Worm (Caenorhabditis elegans) whole organism, L1 larva: ENCODE data around the gene C46F9.5.

Experiments
- C04F5.9 ChIP-seq: sonication (generic microtip); optimal IDR thresholded peaks from 2 replicates; lab custom pipeline; 2016; ENCODE audit warnings: missing genetic modification characterization, missing compliant biosample characterization
- aha-1 ChIP-seq: fragments of 150-350 bp; optimal IDR thresholded peaks from 2 replicates; lab custom pipeline; 2014; ENCODE audit warnings: missing biosample characterization, missing genetic modification characterization
- alr-1 ChIP-seq: fragments of 200-800 bp; sonication (Bioruptor generic); optimal IDR thresholded peaks from 2 replicates; lab custom pipeline; 2018; ENCODE audit warnings: borderline replicate concordance, mild to moderate bottlenecking, missing genetic modification characterization, missing compliant biosample characterization
- aly-2 ChIP-seq: fragments of 150-350 bp; optimal IDR thresholded peaks from 2 replicates; lab custom pipeline; 2014; ENCODE audit warnings: missing biosample characterization, missing genetic modification characterization
- ama-1 ChIP-seq: fragments of 150-350 bp; optimal IDR thresholded peaks from 2 replicates; lab custom pipeline; 2014
- blmp-1 ChIP-seq: fragments of 150-350 bp; optimal IDR thresholded peaks from 2 replicates; lab custom pipeline; 2014; ENCODE audit warnings: missing biosample characterization, missing genetic modification characterization
- ceh-8 ChIP-seq: fragments of 200-800 bp; sonication (Bioruptor generic); optimal IDR thresholded peaks from 2 replicates; lab custom pipeline; 2018; ENCODE audit warnings: mild to moderate bottlenecking, missing genetic modification characterization, moderate library complexity, missing compliant biosample characterization
- ceh-90 ChIP-seq: sonication (generic microtip); optimal IDR thresholded peaks from 2 replicates; lab custom pipeline; 2016; ENCODE audit warnings: missing genetic modification characterization, missing compliant biosample characterization
- dpl-1 ChIP-seq, 3 experiments: fragments of 150-350 bp in 2 of 3; sonication (generic microtip) in 1 of 3; optimal IDR thresholded peaks; 2 replicates each; lab custom pipeline; 2014 to 2017; ENCODE audit warnings: missing biosample characterization in 3 of 3, missing genetic modification characterization in 3 of 3, missing genetic modification reagents in 3 of 3
- efl-3 ChIP-seq: fragments of 200-800 bp; sonication (Bioruptor generic); optimal IDR thresholded peaks from 2 replicates; lab custom pipeline; 2018; ENCODE audit warnings: mild to moderate bottlenecking, missing genetic modification characterization, missing compliant biosample characterization
- elt-2 ChIP-seq: sonication (generic microtip); optimal IDR thresholded peaks from 2 replicates; lab custom pipeline; 2016; ENCODE audit warnings: missing genetic modification characterization, mild to moderate bottlenecking, inconsistent platforms, missing compliant biosample characterization, missing genetic modification reagents
- fkh-10 ChIP-seq: sonication (generic microtip); optimal IDR thresholded peaks from 2 replicates; lab custom pipeline; 2017; ENCODE audit warnings: missing biosample characterization, missing genetic modification reagents, missing genetic modification characterization
- fkh-4 ChIP-seq: sonication (generic microtip); optimal IDR thresholded peaks from 2 replicates; lab custom pipeline; 2016; ENCODE audit warnings: missing compliant biosample characterization, missing genetic modification characterization, borderline replicate concordance
- hlh-17 ChIP-seq: fragments of 200-800 bp; sonication (Bioruptor generic); optimal IDR thresholded peaks from 2 replicates; lab custom pipeline; 2018; ENCODE audit warnings: missing genetic modification characterization, mild to moderate bottlenecking, missing compliant biosample characterization, moderate library complexity, borderline replicate concordance
- hpl-2 ChIP-seq: fragments of 150-350 bp; optimal IDR thresholded peaks from 2 replicates; lab custom pipeline; 2014; ENCODE audit warnings: missing biosample characterization, missing genetic modification reagents, missing genetic modification characterization
- jun-1 ChIP-seq: fragments of 150-350 bp; optimal IDR thresholded peaks from 2 replicates; lab custom pipeline; 2014; ENCODE audit warnings: missing biosample characterization, missing genetic modification reagents, missing genetic modification characterization
- lin-13 ChIP-seq: fragments of 150-350 bp; optimal IDR thresholded peaks from 2 replicates; lab custom pipeline; 2014; ENCODE audit warnings: missing biosample characterization, missing genetic modification reagents, missing genetic modification characterization
- lin-15B ChIP-seq: fragments of 150-350 bp; sonication (generic microtip); optimal IDR thresholded peaks from 3 replicates; lab custom pipeline; 2014; ENCODE audit warnings: missing biosample characterization, missing genetic modification characterization
- lin-35 ChIP-seq, 2 experiments: fragments of 150-350 bp; optimal IDR thresholded peaks; 2 replicates each; lab custom pipeline; 2014; ENCODE audit warnings: missing biosample characterization in 2 of 2, missing genetic modification characterization in 2 of 2, missing genetic modification reagents in 2 of 2
- lsy-2 ChIP-seq, 2 experiments: fragments of 150-350 bp; optimal IDR thresholded peaks; 2 replicates each; lab custom pipeline; 2014; ENCODE audit warnings: missing biosample characterization in 2 of 2, missing genetic modification characterization in 2 of 2
- mab-9 ChIP-seq: fragments of 200-800 bp; sonication (Bioruptor generic); IDR thresholded peaks from 2 replicates; pipeline ENCODE4 v1.3.6; 2022; ENCODE audit warnings: missing genetic modification reagents, missing genetic modification characterization, missing compliant biosample characterization
- mdl-1 ChIP-seq, 2 experiments: fragments of 150-350 bp; optimal IDR thresholded peaks; 2 replicates each; lab custom pipeline; 2014 to 2017; ENCODE audit warnings: missing biosample characterization in 2 of 2, missing genetic modification characterization in 2 of 2, inconsistent platforms in 1 of 2
- mef-2 ChIP-seq: fragments of 150-350 bp; optimal IDR thresholded peaks from 2 replicates; lab custom pipeline; 2014; ENCODE audit warnings: missing biosample characterization, missing genetic modification characterization
- mep-1 ChIP-seq: fragments of 150-350 bp; optimal IDR thresholded peaks from 2 replicates; lab custom pipeline; 2014; ENCODE audit warnings: missing biosample characterization, missing genetic modification characterization
- nhr-11 ChIP-seq: fragments of 150-350 bp; optimal IDR thresholded peaks from 2 replicates; lab custom pipeline; 2014; ENCODE audit warnings: missing biosample characterization, missing genetic modification characterization
- nhr-28 ChIP-seq: fragments of 150-350 bp; optimal IDR thresholded peaks from 2 replicates; lab custom pipeline; 2014; ENCODE audit warnings: missing biosample characterization, missing genetic modification characterization
- nhr-47 ChIP-seq: sonication (generic microtip); optimal IDR thresholded peaks from 2 replicates; lab custom pipeline; 2016; ENCODE audit warnings: mild to moderate bottlenecking, missing genetic modification characterization, moderate library complexity, missing compliant biosample characterization
- nhr-71 ChIP-seq: sonication (generic microtip); optimal IDR thresholded peaks from 2 replicates; lab custom pipeline; 2016; ENCODE audit warnings: mild to moderate bottlenecking, missing genetic modification characterization, moderate library complexity, missing compliant biosample characterization
- nhr-85 ChIP-seq: sonication (generic microtip); peaks from one replicate; lab custom pipeline; 2016; ENCODE audit warnings: missing genetic modification characterization, inconsistent platforms, missing compliant biosample characterization
- pag-3 ChIP-seq: sonication (generic microtip); optimal IDR thresholded peaks from 2 replicates; lab custom pipeline; 2017; ENCODE audit warnings: missing genetic modification characterization, mild to moderate bottlenecking, missing compliant biosample characterization, antibody characterized with exemption, borderline replicate concordance; ENCODE audit not compliant: insufficient read depth
- snu-23 ChIP-seq: sonication (generic microtip); optimal IDR thresholded peaks from 2 replicates; lab custom pipeline; 2016; ENCODE audit warnings: missing genetic modification characterization, missing compliant biosample characterization
- sox-4 ChIP-seq: sonication (generic microtip); optimal IDR thresholded peaks from 2 replicates; lab custom pipeline; 2016; ENCODE audit warnings: missing genetic modification characterization, missing compliant biosample characterization
- unc-130 ChIP-seq: fragments of 150-350 bp; optimal IDR thresholded peaks from 2 replicates; lab custom pipeline; 2017; ENCODE audit warnings: missing biosample characterization, missing genetic modification characterization, inconsistent platforms
- unc-30 ChIP-seq: sonication (generic microtip); optimal IDR thresholded peaks from 2 replicates; lab custom pipeline; 2017; ENCODE audit warnings: missing biosample characterization, missing genetic modification characterization
- unc-62 ChIP-seq: fragments of 150-350 bp; optimal IDR thresholded peaks from 2 replicates; lab custom pipeline; 2014; ENCODE audit warnings: missing biosample characterization, missing genetic modification reagents, missing genetic modification characterization
- unc-86 ChIP-seq: sonication (generic microtip); optimal IDR thresholded peaks from 2 replicates; lab custom pipeline; 2016; ENCODE audit warnings: missing genetic modification characterization, missing compliant biosample characterization
- vab-15 ChIP-seq: sonication (generic microtip); optimal IDR thresholded peaks from 2 replicates; lab custom pipeline; 2017; ENCODE audit warnings: missing genotype, mild to moderate bottlenecking, missing genetic modification characterization, missing compliant biosample characterization
- zip-4 ChIP-seq: fragments of 200-800 bp; sonication (Bioruptor generic); optimal IDR thresholded peaks from 2 replicates; lab custom pipeline; 2018; ENCODE audit warnings: mild to moderate bottlenecking, missing genetic modification characterization, moderate library complexity, missing compliant biosample characterization
- ztf-11 ChIP-seq, 2 experiments: sonication (generic microtip); optimal IDR thresholded peaks; 2 replicates each; lab custom pipeline; 2016 to 2017; ENCODE audit warnings: missing genetic modification characterization in 2 of 2, missing biosample characterization in 1 of 2, missing compliant biosample characterization in 1 of 2

Gene C46F9.5

ce11 chrII:1899934-1900333 lies 4.6 kb downstream of the C46F9.5 start, which contains the start of gene math-24:
Gene math-24, plus strand, starts transcription at chrII:1900234.
- TF ChIP-seq pag-3 (tag; lab: Kevin White, UChicago) (no peak), hlh-17 (GFP tag; lab: Kevin White, UChicago) (no peak), nhr-47 (tag; lab: Kevin White, UChicago) (no peak), lin-13 (no peak), ama-1 (lab: Kevin White, UChicago) (no peak)
- TF ChIP-seq, all 84 proteins: peak for 0

ce11 chrII:1901981-1902380 lies 6.6 kb downstream of the C46F9.5 start, which contains the start of gene math-23:
Gene math-23, plus strand, starts transcription at chrII:1902281.
- TF ChIP-seq efl-3 (GFP tag; lab: Kevin White, UChicago): no peak
- no peak for TF ChIP-seq snu-23 (GFP tag; lab: Kevin White, UChicago)
- no peak for TF ChIP-seq mab-9 (GFP tag; lab: Robert Waterston, UW)

- TF ChIP-seq ceh-90 (tag; lab: Kevin White, UChicago) (no peak), nhr-85 (tag; lab: Kevin White, UChicago) (no peak), blmp-1 (no peak), mef-2 (tag; lab: Kevin White, UChicago) (no peak), jun-1 (tag; lab: Kevin White, UChicago) (no peak), lin-35 (GFP tag; optimal IDR thresholded peaks at IDR 0.05; lab: Kevin White, UChicago) (no peak), lsy-2 (tag; optimal IDR thresholded peaks at IDR 0.05; lab: Kevin White, UChicago) (no peak), elt-2 (tag; lab: Kevin White, UChicago) (no peak), unc-62 (GFP tag; lab: Kevin White, UChicago) (no peak), aha-1 (tag; lab: Kevin White, UChicago) (no peak), mdl-1 (tag; optimal IDR thresholded peaks at IDR 0.05; lab: Kevin White, UChicago) (no peak), unc-130 (tag; lab: Kevin White, UChicago) (no peak), nhr-11 (no peak), C04F5.9 (tag; lab: Kevin White, UChicago) (no peak), zip-4 (GFP tag; lab: Kevin White, UChicago) (no peak)
These were observed 9.7 kb downstream of the C46F9.5 start, which contains the start of gene math-22 for ce11 chrII:1905104-1905503. Gene math-22, plus strand, starts transcription at chrII:1905404.

DNA sequence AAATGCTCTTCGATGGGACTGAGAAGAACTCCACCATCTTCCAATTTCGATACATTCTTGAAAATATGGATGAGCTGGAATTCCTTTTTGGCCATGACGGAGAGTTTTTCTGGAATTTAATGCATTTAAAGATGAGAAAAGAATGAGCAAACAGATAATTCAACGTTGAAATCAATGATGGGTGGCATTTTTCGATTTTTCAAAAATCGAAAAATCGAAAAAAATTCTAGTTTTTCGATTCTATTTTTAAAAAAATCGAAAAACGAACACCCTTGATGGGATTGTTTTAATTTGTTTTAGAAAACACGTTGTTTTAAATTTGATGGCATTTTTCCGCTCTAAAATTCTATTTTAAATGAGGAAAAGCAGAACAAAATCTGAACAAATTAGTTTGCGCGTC lies 17.4 kb downstream of the C46F9.5 start, which contains the start of gene math-31:
Gene math-31 (minus strand): TSS at position 101 of the 400 bp plus-strand sequence.
- TF ChIP-seq mab-9 (GFP tag; lab: Robert Waterston, UW) (no peak), lin-35 (GFP tag; optimal IDR thresholded peaks at IDR 0.05; lab: Kevin White, UChicago) (no peak), efl-3 (GFP tag; lab: Kevin White, UChicago) (no peak), lin-15B (tag; lab: Kevin White, UChicago) (no peak), pag-3 (tag; lab: Kevin White, UChicago) (no peak), nhr-71 (tag; lab: Kevin White, UChicago) (no peak), aly-2 (no peak), ztf-11 (tag; optimal IDR thresholded peaks at IDR 0.05; lab: Kevin White, UChicago) (no peak), mep-1 (tag; lab: Kevin White, UChicago) (no peak), nhr-28 (tag; lab: Kevin White, UChicago) (no peak), blmp-1 (no peak), zip-4 (GFP tag; lab: Kevin White, UChicago) (no peak), dpl-1 (GFP tag; optimal IDR thresholded peaks at IDR 0.05; lab: Kevin White, UChicago) (no peak), alr-1 (tag; lab: Kevin White, UChicago) (no peak)

DNA sequence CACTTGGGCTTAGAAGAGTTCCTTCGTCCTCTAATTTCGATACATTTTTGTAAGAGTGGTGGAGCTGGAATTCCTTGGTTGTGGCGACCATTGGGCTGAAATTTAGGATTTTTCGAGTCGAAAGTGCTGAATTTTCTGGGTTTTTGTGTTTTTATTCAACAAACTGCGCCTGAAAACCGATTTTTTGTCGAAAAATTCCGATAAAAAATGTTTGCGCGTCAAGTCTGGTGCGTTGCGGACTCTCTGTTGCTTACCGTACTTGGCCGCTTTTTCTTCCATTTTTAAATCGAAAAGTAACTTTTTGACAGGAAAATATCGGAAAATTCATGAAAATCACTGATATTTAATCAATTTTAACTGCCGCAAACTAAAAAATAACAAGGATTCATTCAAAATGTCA lies 22.5 kb downstream of the C46F9.5 start, which contains the start of gene bath-4:
Gene bath-4 (minus strand): TSS at position 101 of the 400 bp plus-strand sequence.
- TF ChIP-seq sox-4 (tag; lab: Kevin White, UChicago) (no peak), C04F5.9 (tag; lab: Kevin White, UChicago) (no peak), zip-4 (GFP tag; lab: Kevin White, UChicago) (no peak), fkh-10 (GFP tag; lab: Kevin White, UChicago) (no peak), fkh-4 (no peak), hpl-2 (GFP tag; lab: Kevin White, UChicago) (no peak), ceh-8 (GFP tag; lab: Kevin White, UChicago) (no peak), mef-2 (tag; lab: Kevin White, UChicago) (no peak), nhr-11 (no peak), pag-3 (tag; lab: Kevin White, UChicago) (no peak), unc-30 (tag; lab: Kevin White, UChicago) (no peak), nhr-28 (tag; lab: Kevin White, UChicago) (no peak), unc-86 (tag; lab: Kevin White, UChicago) (no peak), vab-15 (tag; lab: Kevin White, UChicago) (no peak), mdl-1 (tag; optimal IDR thresholded peaks at IDR 0.05; lab: Kevin White, UChicago) (no peak)
